Fruit fly (Drosophila melanogaster): ENCODE measurements around the gene btn.
A peak's percentile ranks its signal among the peaks of the same experiment; 100 is the strongest.

Gene btn

dm6 chr3R:22616211-22616610 is 29.8 kb upstream of the btn start, which contains the start of gene CG31161:
Gene CG31161, plus strand, starts transcription at chr3R:22616511.
- TF ChIP-seq danr (GFP tag; IDR thresholded peaks at IDR 0.05) (no peak), slbo (GFP tag; IDR thresholded peaks at IDR 0.05) (no peak), croc (GFP tag; conservative IDR thresholded peaks at IDR 0.05) (no peak), pros (GFP tag; optimal IDR thresholded peaks at IDR 0.05) (no peak), esg (GFP tag; conservative IDR thresholded peaks at IDR 0.05) (no peak), repo (GFP tag; optimal IDR thresholded peaks at IDR 0.05) (no peak)

- TF ChIP-seq peb (GFP tag; IDR thresholded peaks at IDR 0.05) (no peak), CG4360 (GFP tag; IDR thresholded peaks at IDR 0.05) (no peak), MESR4 (GFP tag; optimal IDR thresholded peaks at IDR 0.05) (peak; percentile 13), sna (GFP tag; IDR thresholded peaks at IDR 0.05; ENCODE audit: partially characterized antibody) (0 out of 2 replicates have a peak, but pooled peaks have one; percentile 44), BEAF-32 (GFP tag; optimal IDR thresholded peaks at IDR 0.05) (peak; percentile 20), CG17912 (GFP tag; optimal IDR thresholded peaks at IDR 0.05) (no peak), CG12236 (GFP tag; optimal IDR thresholded peaks at IDR 0.05) (no peak), Scr (GFP tag; IDR thresholded peaks at IDR 0.05; ENCODE audit: partially characterized antibody) (peak; percentile 36; the same call in 1 of the 2 replicates), CG7928 (GFP tag; optimal IDR thresholded peaks at IDR 0.05) (no peak), tll (GFP tag; optimal IDR thresholded peaks at IDR 0.05) (peak in 1 of 2 experiments; percentile 40), CG13287 (GFP tag; IDR thresholded peaks at IDR 0.05; ENCODE audit: partially characterized antibody) (peak; percentile 67), chn (GFP tag; optimal IDR thresholded peaks at IDR 0.05) (no peak), CG2129 (GFP tag; IDR thresholded peaks at IDR 0.05; ENCODE audit: partially characterized antibody) (no peak), Myb (GFP tag; optimal IDR thresholded peaks at IDR 0.05) (peak; percentile 28), CG34224 (GFP tag; IDR thresholded peaks at IDR 0.05; ENCODE audit: partially characterized antibody) (peak; percentile 44; the same call in 2 of the 3 replicates), CG13296 (GFP tag; optimal IDR thresholded peaks at IDR 0.05) (no peak), seq (GFP tag; IDR thresholded peaks at IDR 0.05) (no peak), crp (GFP tag; optimal IDR thresholded peaks at IDR 0.05) (peak; percentile 42 to 90), Lpt (GFP tag; optimal IDR thresholded peaks at IDR 0.05) (no peak), trem (tag; optimal IDR thresholded peaks at IDR 0.05) (peak; percentile 11), Side (GFP tag; optimal IDR thresholded peaks at IDR 0.05) (no peak), Awh (GFP tag; IDR thresholded peaks at IDR 0.05) (no peak), CG11560 (tag; IDR thresholded peaks at IDR 0.05) (peak; percentile 91; the same call in 1 of the 3 replicates), CG2116 (GFP tag; optimal IDR thresholded peaks at IDR 0.05) (peak; percentile 18), amos (GFP tag; IDR thresholded peaks at IDR 0.05; ENCODE audit: partially characterized antibody) (no peak), pzg (GFP tag; optimal IDR thresholded peaks at IDR 0.05) (peak; percentile 5), dan (GFP tag; IDR thresholded peaks at IDR 0.05) (no peak), Dref (GFP tag; IDR thresholded peaks at IDR 0.05) (peak; percentile 56), CG15514 (GFP tag; optimal IDR thresholded peaks at IDR 0.05) (no peak), Dll (GFP tag; IDR thresholded peaks at IDR 0.05; ENCODE audit: partially characterized antibody) (peak; percentile 59; the same call in 2 of the 4 replicates), Ssrp (tag; optimal IDR thresholded peaks at IDR 0.05) (no peak), ham (GFP tag; IDR thresholded peaks at IDR 0.05) (no peak), CG15073 (GFP tag; optimal IDR thresholded peaks at IDR 0.05) (no peak), ap (GFP tag; IDR thresholded peaks at IDR 0.05) (no peak), CG3995 (GFP tag; optimal IDR thresholded peaks at IDR 0.05) (peak; percentile 83), Dp (GFP tag; optimal IDR thresholded peaks at IDR 0.05) (peak; percentile 52), Camta (GFP tag; optimal IDR thresholded peaks at IDR 0.05) (no peak), Oli (tag; optimal IDR thresholded peaks at IDR 0.05) (no peak), YL-1 (GFP tag; optimal IDR thresholded peaks at IDR 0.05) (peak; percentile 22), MBD-R2 (GFP tag; IDR thresholded peaks at IDR 0.05) (peak; percentile 45; the same call in 1 of the 2 replicates)
Observed at dm6 chr3R:22613448-22613847, 27.0 kb upstream of the btn start, which contains the start of the genes CG31156 and mRRF2. Gene CG31156, minus strand, starts transcription at chr3R:22613656. Gene mRRF2, plus strand, starts transcription at chr3R:22613686.

All from whole organism, embryonic.